Fruit fly (Drosophila melanogaster) whole organism, embryonic: Measurements from ENCODE around the gene gpp.
A peak's percentile ranks its signal among the peaks of the same experiment; 100 is the strongest.

ENCODE experiments used
- BEAF-32 ChIP-seq: fragments of 200-800 bp; sonication (Bioruptor generic); optimal IDR thresholded peaks from 3 replicates; lab custom pipeline; 2017; ENCODE audit warnings: missing biosample characterization, missing genetic modification characterization, mild to moderate bottlenecking, moderate library complexity, missing genetic modification reagents
- CG10462 ChIP-seq: fragments of 200-800 bp; sonication (Bioruptor generic); optimal IDR thresholded peaks from 2 replicates; lab custom pipeline; 2016; ENCODE audit warnings: missing biosample characterization, missing genetic modification characterization
- CG10654 ChIP-seq: fragments of 200-800 bp; sonication (Bioruptor generic); optimal IDR thresholded peaks from 2 replicates; lab custom pipeline; 2016; ENCODE audit warnings: missing biosample characterization, missing genetic modification characterization
- CG10959 ChIP-seq: fragments of 200-800 bp; sonication (Bioruptor generic); IDR thresholded peaks from 2 replicates; pipeline ENCODE4 v1.3.6; 2022; ENCODE audit warnings: missing biosample characterization, missing genetic modification characterization
- CG11093 ChIP-seq: fragments of 200-800 bp; sonication (Bioruptor generic); IDR thresholded peaks from 3 replicates; pipeline ENCODE4 v1.3.6; 2022; ENCODE audit warnings: missing biosample characterization, missing genetic modification characterization
- CG1603 ChIP-seq: fragments of 200-800 bp; sonication (Bioruptor generic); optimal IDR thresholded peaks from 2 replicates; lab custom pipeline; 2019; ENCODE audit warnings: missing biosample characterization, mild to moderate bottlenecking, missing genetic modification characterization, moderate library complexity
- CG17186 ChIP-seq: fragments of 200-800 bp; sonication (Bioruptor generic); optimal IDR thresholded peaks from 3 replicates; lab custom pipeline; 2017; ENCODE audit warnings: missing biosample characterization, missing genetic modification reagents, missing genetic modification characterization
- CG17829 ChIP-seq: fragments of 200-800 bp; optimal IDR thresholded peaks from 2 replicates; lab custom pipeline; 2019; ENCODE audit warnings: missing biosample characterization, mild to moderate bottlenecking, missing genetic modification characterization, moderate library complexity
- CG18476 ChIP-seq: fragments of 200-800 bp; sonication (Bioruptor generic); optimal IDR thresholded peaks from 2 replicates; lab custom pipeline; 2016; ENCODE audit warnings: missing biosample characterization, mild to moderate bottlenecking, missing genetic modification characterization
- CG33213 ChIP-seq: fragments of 200-800 bp; sonication (Bioruptor generic); optimal IDR thresholded peaks from 3 replicates; lab custom pipeline; 2016; ENCODE audit warnings: missing biosample characterization, missing genetic modification characterization
- CG3407 ChIP-seq: fragments of 200-800 bp; sonication (Bioruptor generic); optimal IDR thresholded peaks from 2 replicates; lab custom pipeline; 2018; ENCODE audit warnings: missing biosample characterization, mild to moderate bottlenecking, missing genetic modification characterization
- CG34422 ChIP-seq: fragments of 200-800 bp; sonication (Bioruptor generic); IDR thresholded peaks from 3 replicates; pipeline ENCODE4 v1.3.6; 2022; ENCODE audit warnings: missing biosample characterization, missing genetic modification characterization
- CG3995 ChIP-seq: fragments of 200-800 bp; sonication (Bioruptor generic); optimal IDR thresholded peaks from 3 replicates; lab custom pipeline; 2016; ENCODE audit warnings: missing biosample characterization, missing genetic modification characterization
- CG4707 ChIP-seq: fragments of 200-800 bp; sonication (Bioruptor generic); optimal IDR thresholded peaks from 2 replicates; lab custom pipeline; 2018; ENCODE audit warnings: missing biosample characterization, mild to moderate bottlenecking, missing genetic modification characterization, moderate library complexity
- CG8089 ChIP-seq: fragments of 200-800 bp; sonication (Bioruptor generic); optimal IDR thresholded peaks from 3 replicates; lab custom pipeline; 2016; ENCODE audit warnings: missing biosample characterization, missing genetic modification characterization
- CG8924 ChIP-seq: fragments of 200-800 bp; optimal IDR thresholded peaks from 3 replicates; lab custom pipeline; 2019; ENCODE audit warnings: missing biosample characterization, mild to moderate bottlenecking, missing genetic modification characterization, moderate library complexity
- CG9609 ChIP-seq: fragments of 200-800 bp; sonication (Bioruptor generic); optimal IDR thresholded peaks from 3 replicates; lab custom pipeline; 2016; ENCODE audit warnings: missing biosample characterization, missing genetic modification characterization
- CrebB ChIP-seq: fragments of 200-800 bp; sonication (Bioruptor generic); optimal IDR thresholded peaks from 3 replicates; lab custom pipeline; 2018; ENCODE audit warnings: missing biosample characterization, mild to moderate bottlenecking, missing genetic modification characterization
- Ets97D ChIP-seq: fragments of 200-800 bp; sonication (Bioruptor generic); optimal IDR thresholded peaks from 3 replicates; lab custom pipeline; 2016; ENCODE audit warnings: missing biosample characterization, missing genetic modification characterization
- HLH54F ChIP-seq: fragments of 200-800 bp; sonication (Bioruptor generic); optimal IDR thresholded peaks from 3 replicates; lab custom pipeline; 2016; ENCODE audit warnings: missing biosample characterization, missing genetic modification characterization
- Hey ChIP-seq: fragments of 200-800 bp; sonication (Bioruptor generic); optimal IDR thresholded peaks from 3 replicates; lab custom pipeline; 2018; ENCODE audit warnings: missing biosample characterization, mild to moderate bottlenecking, missing genetic modification characterization
- Hmr ChIP-seq: fragments of 200-800 bp; sonication (Bioruptor generic); optimal IDR thresholded peaks from 3 replicates; lab custom pipeline; 2017; ENCODE audit warnings: mild to moderate bottlenecking, missing biosample characterization, missing genetic modification reagents, missing genetic modification characterization
- Hr78 ChIP-seq, 2 experiments: fragments of 200-800 bp in 1 of 2; fragments of >200 bp in 1 of 2; sonication (Bioruptor generic) in 1 of 2; optimal IDR thresholded peaks; 2 replicates each; lab custom pipeline; 2017 to 2019; ENCODE audit warnings: missing biosample characterization in 2 of 2, missing genetic modification characterization in 2 of 2, mild to moderate bottlenecking in 1 of 2, moderate library complexity in 1 of 2
- Six4 ChIP-seq: fragments of 200-800 bp; sonication (Bioruptor generic); optimal IDR thresholded peaks from 2 replicates; lab custom pipeline; 2016; ENCODE audit warnings: missing biosample characterization, missing genetic modification characterization
- amos ChIP-seq: fragments of 200-800 bp; sonication (Bioruptor generic); IDR thresholded peaks from 2 replicates; pipeline ENCODE4 v1.3.6; 2022; ENCODE audit warnings: missing biosample characterization, missing genetic modification characterization; ENCODE audit not compliant: partially characterized antibody
- bab2 ChIP-seq: fragments of 200-800 bp; sonication (Bioruptor generic); optimal IDR thresholded peaks from 2 replicates; lab custom pipeline; 2016; ENCODE audit warnings: missing biosample characterization, missing genetic modification characterization
- bcd ChIP-seq: fragments of 200-800 bp; sonication (Bioruptor generic); optimal IDR thresholded peaks from 2 replicates; lab custom pipeline; 2017; ENCODE audit warnings: missing biosample characterization, mild to moderate bottlenecking, missing genetic modification characterization
- bigmax ChIP-seq: fragments of 200-800 bp; sonication (Bioruptor generic); optimal IDR thresholded peaks from 2 replicates; lab custom pipeline; 2018; ENCODE audit warnings: missing biosample characterization, mild to moderate bottlenecking, missing genetic modification characterization
- cato ChIP-seq: fragments of 200-800 bp; sonication (Bioruptor generic); optimal IDR thresholded peaks from 2 replicates; lab custom pipeline; 2016; ENCODE audit warnings: missing biosample characterization, missing genetic modification characterization, borderline replicate concordance
- ci ChIP-seq: fragments of 200-800 bp; sonication (Bioruptor generic); IDR thresholded peaks from 3 replicates; pipeline ENCODE4 v1.3.6; 2022; ENCODE audit warnings: missing biosample characterization, missing genetic modification characterization
- dm ChIP-seq: fragments of 200-800 bp; sonication (Bioruptor generic); optimal IDR thresholded peaks from 3 replicates; lab custom pipeline; 2016; ENCODE audit warnings: missing biosample characterization, missing genetic modification characterization
- ems ChIP-seq: fragments of 200-800 bp; sonication (Bioruptor generic); optimal IDR thresholded peaks from 3 replicates; lab custom pipeline; 2016; ENCODE audit warnings: missing biosample characterization, missing genetic modification characterization
- gro ChIP-seq: fragments of 200-800 bp; sonication (Bioruptor generic); optimal IDR thresholded peaks from 2 replicates; lab custom pipeline; 2016; ENCODE audit warnings: missing biosample characterization, missing genetic modification characterization
- hbn ChIP-seq: fragments of 200-800 bp; sonication (Bioruptor generic); IDR thresholded peaks from 2 replicates; pipeline ENCODE4 v1.3.6; 2022; ENCODE audit warnings: missing biosample characterization, missing genetic modification characterization; ENCODE audit not compliant: partially characterized antibody
- jigr1 ChIP-seq: fragments of 200-800 bp; sonication (Bioruptor generic); IDR thresholded peaks from 3 replicates; pipeline ENCODE4 v1.3.6; 2022; ENCODE audit warnings: missing biosample characterization, missing genetic modification characterization
- knrl ChIP-seq: fragments of 200-800 bp; sonication (Bioruptor generic); IDR thresholded peaks from 3 replicates; pipeline ENCODE4 v1.3.6; 2022; ENCODE audit warnings: missing biosample characterization, missing genetic modification characterization; ENCODE audit not compliant: partially characterized antibody
- lov ChIP-seq, 2 experiments: fragments of 200-800 bp in 1 of 2; fragments of >200 bp in 1 of 2; sonication (Bioruptor generic) in 1 of 2; IDR thresholded peaks in 1 of 2; optimal IDR thresholded peaks in 1 of 2; 2 replicates in 1 of 2; 3 replicates in 1 of 2; pipeline versions ENCODE4 v1.3.6 to Lab custom; 2017 to 2022; ENCODE audit warnings: missing biosample characterization in 1 of 2, missing genetic modification characterization in 1 of 2
- pfk ChIP-seq: fragments of 200-800 bp; sonication (Bioruptor generic); optimal IDR thresholded peaks from 2 replicates; lab custom pipeline; 2018; ENCODE audit warnings: missing biosample characterization, mild to moderate bottlenecking, missing genetic modification characterization, moderate library complexity
- psq ChIP-seq: fragments of 200-800 bp; sonication (Bioruptor generic); optimal IDR thresholded peaks from 2 replicates; lab custom pipeline; 2017; ENCODE audit warnings: missing biosample characterization, missing genetic modification characterization
- pum ChIP-seq: fragments of 200-800 bp; sonication (Bioruptor generic); optimal IDR thresholded peaks from 2 replicates; lab custom pipeline; 2016; ENCODE audit warnings: missing biosample characterization, missing genetic modification characterization
- sc ChIP-seq, 3 experiments: fragments of >200 bp in 2 of 3; fragments of 200-800 bp in 1 of 3; sonication (Bioruptor generic) in 1 of 3; optimal IDR thresholded peaks; 2 replicates in 2 of 3; 3 replicates in 1 of 3; lab custom pipeline; 2017; ENCODE audit warnings: mild to moderate bottlenecking in 1 of 3, missing biosample characterization in 1 of 3, missing genetic modification characterization in 1 of 3, missing genetic modification reagents in 1 of 3
- stwl ChIP-seq: fragments of 200-800 bp; sonication (Bioruptor generic); optimal IDR thresholded peaks from 3 replicates; lab custom pipeline; 2018; ENCODE audit warnings: missing biosample characterization, mild to moderate bottlenecking, missing genetic modification characterization, moderate library complexity
- tio ChIP-seq: fragments of 200-800 bp; sonication (Bioruptor generic); optimal IDR thresholded peaks from 2 replicates; lab custom pipeline; 2017; ENCODE audit warnings: missing biosample characterization, missing genetic modification characterization, inconsistent platforms
- zen ChIP-seq: fragments of 200-800 bp; sonication (Bioruptor generic); optimal IDR thresholded peaks from 3 replicates; lab custom pipeline; 2018; ENCODE audit warnings: missing biosample characterization, mild to moderate bottlenecking, missing genetic modification characterization, moderate library complexity

The gpp gene

dm6 chr3R:6426173-6426899, 19.7 kb downstream of the gpp start (continued):
- no peak for TF ChIP-seq cato (GFP tag; lab: Kevin White, UChicago)
- TF ChIP-seq zen (tag; lab: Kevin White, UChicago): no peak
- TF ChIP-seq gro (GFP tag; lab: Kevin White, UChicago): peak; percentile 14
- no peak for TF ChIP-seq CG1603
- TF ChIP-seq CG10654: no peak
- peak; percentile 100 for TF ChIP-seq CG3407 (GFP tag; lab: Kevin White, UChicago)
- no peak for TF ChIP-seq CrebB
- no peak for TF ChIP-seq CG17186 (GFP tag; lab: Kevin White, UChicago)
- TF ChIP-seq knrl: no peak
- TF ChIP-seq amos (GFP tag; lab: Robert Waterston, UW): peak; percentile 12; the same call in 1 of the 2 replicates
- TF ChIP-seq Hmr (GFP tag; lab: Kevin White, UChicago): peak; percentile 1
- TF ChIP-seq Six4 (GFP tag; lab: Kevin White, UChicago): no peak
- TF ChIP-seq ci: peak; percentile 27; the same call in 1 of the 3 replicates
- TF ChIP-seq CG18476 (GFP tag; lab: Kevin White, UChicago): no peak

dm6 chr3R:6427619-6428378, 21.1 kb downstream of the gpp start:
- no peak for TF ChIP-seq hbn (GFP tag; lab: Robert Waterston, UW)
- peak; percentile 23 for TF ChIP-seq dm
- peak; percentile 68 for TF ChIP-seq tio (GFP tag; lab: Kevin White, UChicago)
- peak; percentile 20 for TF ChIP-seq CG8089
- no peak for TF ChIP-seq CG33213
- TF ChIP-seq CG34422 (GFP tag; lab: Robert Waterston, UW): peak; percentile 76; the same call in 2 of the 3 replicates
- TF ChIP-seq jigr1 (GFP tag; lab: Robert Waterston, UW): no peak
- TF ChIP-seq CrebB: peak; percentile 41
- peak; percentile 18 for TF ChIP-seq pum
- peak; percentile 62 for TF ChIP-seq Six4 (GFP tag; lab: Kevin White, UChicago)
- peak; percentile 55 for TF ChIP-seq Hey
- peak; percentile 37 for TF ChIP-seq CG10462
- TF ChIP-seq CG17829 (tag; lab: Kevin White, UChicago): peak; percentile 77
- peak in 1 of 2 experiments; percentile 8 for TF ChIP-seq Hr78 (GFP tag; optimal IDR thresholded peaks at IDR 0.05; lab: Kevin White, UChicago)
- TF ChIP-seq CG9609: peak; percentile 43
- peak; percentile 69 for TF ChIP-seq bcd (GFP tag; lab: Kevin White, UChicago)
- 0 out of 2 replicates have a peak, but pooled peaks have one; percentile 28 for TF ChIP-seq CG10959 (GFP tag; lab: Robert Waterston, UW)
- TF ChIP-seq stwl (tag; lab: Kevin White, UChicago): peak; percentile 64
- TF ChIP-seq bigmax (GFP tag; lab: Kevin White, UChicago): no peak
- no peak for TF ChIP-seq lov (optimal IDR thresholded peaks at IDR 0.05; lab: Kevin White, UChicago)
- 0 out of 3 replicates have a peak, but pooled peaks have one; percentile 69 for TF ChIP-seq lov (GFP tag; IDR thresholded peaks at IDR 0.05; lab: Robert Waterston, UW)
- 0 out of 3 replicates have a peak, but pooled peaks have one; percentile 48 for TF ChIP-seq CG11093 (GFP tag; lab: Robert Waterston, UW)
- peak; percentile 66 for TF ChIP-seq psq (GFP tag; lab: Kevin White, UChicago)
- TF ChIP-seq Ets97D: no peak
- TF ChIP-seq BEAF-32: no peak
- peak; percentile 57 for TF ChIP-seq bab2 (GFP tag; lab: Kevin White, UChicago)
- TF ChIP-seq ems (GFP tag; lab: Kevin White, UChicago): peak; percentile 34
- peak; percentile 40 for TF ChIP-seq CG4707 (GFP tag; lab: Kevin White, UChicago)
- no peak for TF ChIP-seq CG3995 (GFP tag; lab: Kevin White, UChicago)
- peak; percentile 24 for TF ChIP-seq pfk (GFP tag; lab: Kevin White, UChicago)
- no peak for TF ChIP-seq HLH54F (GFP tag; lab: Kevin White, UChicago)
- no peak for TF ChIP-seq sc (optimal IDR thresholded peaks at IDR 0.05; lab: Kevin White, UChicago)
- TF ChIP-seq sc (GFP tag; optimal IDR thresholded peaks at IDR 0.05; lab: Kevin White, UChicago): peak; percentile 62
- no peak for TF ChIP-seq CG17186 (GFP tag; lab: Kevin White, UChicago)
- peak; percentile 76 for TF ChIP-seq CG8924 (tag; lab: Kevin White, UChicago)
